Worm (Caenorhabditis elegans) whole organism, late embryonic: Measurements from ENCODE around the gene rbr-2.

Experiments used
- C08G9.2 ChIP-seq: sonication (generic microtip); optimal IDR thresholded peaks from 2 replicates; lab custom pipeline; 2016; ENCODE audit warnings: mild to moderate bottlenecking, missing genetic modification characterization, moderate library complexity, missing compliant biosample characterization
- K09A11.1 ChIP-seq: sonication (generic microtip); optimal IDR thresholded peaks from 2 replicates; lab custom pipeline; 2017; ENCODE audit warnings: antibody characterized with exemption, mild to moderate bottlenecking, missing genetic modification characterization, missing compliant biosample characterization; ENCODE audit not compliant: insufficient read depth
- ceh-14 ChIP-seq: sonication (generic microtip); optimal IDR thresholded peaks from 2 replicates; lab custom pipeline; 2016; ENCODE audit warnings: missing genotype, missing genetic modification characterization, missing compliant biosample characterization
- ceh-18 ChIP-seq: sonication (generic microtip); optimal IDR thresholded peaks from 2 replicates; lab custom pipeline; 2016; ENCODE audit warnings: missing genetic modification characterization, missing compliant biosample characterization
- ceh-19 ChIP-seq: fragments of 200-800 bp; sonication (Bioruptor generic); optimal IDR thresholded peaks from 2 replicates; lab custom pipeline; 2018; ENCODE audit warnings: mild to moderate bottlenecking, missing genetic modification characterization, missing compliant biosample characterization
- ceh-24 ChIP-seq: sonication (generic microtip); optimal IDR thresholded peaks from 2 replicates; lab custom pipeline; 2016; ENCODE audit warnings: mild to moderate bottlenecking, missing genetic modification characterization, missing compliant biosample characterization
- ceh-30 ChIP-seq: fragments of 150-350 bp; optimal IDR thresholded peaks from 2 replicates; lab custom pipeline; 2014; ENCODE audit warnings: missing biosample characterization, missing genetic modification characterization
- ceh-48 ChIP-seq: sonication (generic microtip); optimal IDR thresholded peaks from 2 replicates; lab custom pipeline; 2016; ENCODE audit warnings: missing genetic modification characterization, inconsistent platforms, missing compliant biosample characterization
- ceh-9 ChIP-seq: sonication (generic microtip); optimal IDR thresholded peaks from 2 replicates; lab custom pipeline; 2016; ENCODE audit warnings: mild to moderate bottlenecking, missing genetic modification characterization, inconsistent platforms, missing compliant biosample characterization
- che-1 ChIP-seq: sonication (generic microtip); optimal IDR thresholded peaks from 2 replicates; lab custom pipeline; 2016; ENCODE audit warnings: mild to moderate bottlenecking, missing genetic modification characterization, missing compliant biosample characterization
- dve-1 ChIP-seq: sonication (generic microtip); optimal IDR thresholded peaks from 2 replicates; lab custom pipeline; 2017; ENCODE audit warnings: antibody characterized with exemption, mild to moderate bottlenecking, missing genetic modification characterization, missing compliant biosample characterization
- elt-2 ChIP-seq: sonication (generic microtip); optimal IDR thresholded peaks from 2 replicates; lab custom pipeline; 2016; ENCODE audit warnings: missing genetic modification reagents, missing genetic modification characterization, missing compliant biosample characterization
- elt-4 ChIP-seq: sonication (generic microtip); optimal IDR thresholded peaks from 2 replicates; lab custom pipeline; 2016; ENCODE audit warnings: missing genetic modification characterization, missing compliant biosample characterization
- ets-4 ChIP-seq: sonication (generic microtip); optimal IDR thresholded peaks from 2 replicates; lab custom pipeline; 2016; ENCODE audit warnings: missing genetic modification characterization, missing compliant biosample characterization
- eyg-1 ChIP-seq: sonication (generic microtip); optimal IDR thresholded peaks from 2 replicates; lab custom pipeline; 2016; ENCODE audit warnings: missing genotype, missing genetic modification characterization, missing compliant biosample characterization
- fax-1 ChIP-seq: sonication (generic microtip); optimal IDR thresholded peaks from 2 replicates; lab custom pipeline; 2016; ENCODE audit warnings: missing genotype, missing genetic modification characterization, missing compliant biosample characterization
- fkh-10 ChIP-seq: fragments of 150-350 bp; optimal IDR thresholded peaks from 2 replicates; lab custom pipeline; 2014; ENCODE audit warnings: missing biosample characterization, missing genetic modification reagents, missing genetic modification characterization
- fkh-6 ChIP-seq: sonication (generic microtip); optimal IDR thresholded peaks from 2 replicates; lab custom pipeline; 2016; ENCODE audit warnings: missing genetic modification characterization, missing compliant biosample characterization
- gmeb-2 ChIP-seq: sonication (generic microtip); optimal IDR thresholded peaks from 2 replicates; lab custom pipeline; 2016; ENCODE audit warnings: missing genetic modification characterization, inconsistent platforms, missing compliant biosample characterization
- hlh-13 ChIP-seq: fragments of 200-800 bp; sonication (Bioruptor generic); optimal IDR thresholded peaks from 2 replicates; lab custom pipeline; 2018; ENCODE audit warnings: mild to moderate bottlenecking, missing genetic modification characterization, missing compliant biosample characterization
- hlh-15 ChIP-seq: sonication (generic microtip); optimal IDR thresholded peaks from 2 replicates; lab custom pipeline; 2016; ENCODE audit warnings: missing genetic modification characterization, missing compliant biosample characterization
- hlh-30 ChIP-seq: sonication (generic microtip); optimal IDR thresholded peaks from 2 replicates; lab custom pipeline; 2017; ENCODE audit warnings: antibody characterized with exemption, missing genetic modification characterization, missing compliant biosample characterization; ENCODE audit not compliant: insufficient read depth
- lim-6 ChIP-seq: sonication (generic microtip); optimal IDR thresholded peaks from 2 replicates; lab custom pipeline; 2016; ENCODE audit warnings: missing genetic modification characterization, missing compliant biosample characterization
- lin-11 ChIP-seq: fragments of 200-800 bp; sonication (Bioruptor generic); optimal IDR thresholded peaks from 2 replicates; lab custom pipeline; 2018; ENCODE audit warnings: mild to moderate bottlenecking, missing genetic modification characterization, missing compliant biosample characterization
- madf-2 ChIP-seq: sonication (generic microtip); optimal IDR thresholded peaks from 2 replicates; lab custom pipeline; 2017; ENCODE audit warnings: missing genetic modification characterization, missing compliant biosample characterization
- mec-3 ChIP-seq: sonication (generic microtip); optimal IDR thresholded peaks from 2 replicates; lab custom pipeline; 2016; ENCODE audit warnings: borderline replicate concordance, missing genetic modification characterization, missing compliant biosample characterization
- nhr-11 ChIP-seq: fragments of 150-350 bp; optimal IDR thresholded peaks from 2 replicates; lab custom pipeline; 2014; ENCODE audit warnings: missing biosample characterization, missing genetic modification characterization
- nhr-232 ChIP-seq: sonication (generic microtip); optimal IDR thresholded peaks from 2 replicates; lab custom pipeline; 2016; ENCODE audit warnings: missing genetic modification characterization, missing compliant biosample characterization
- npax-4 ChIP-seq: sonication (generic microtip); optimal IDR thresholded peaks from 2 replicates; lab custom pipeline; 2016; ENCODE audit warnings: missing genetic modification characterization, missing compliant biosample characterization
- odd-2 ChIP-seq: sonication (generic microtip); optimal IDR thresholded peaks from 2 replicates; lab custom pipeline; 2017; ENCODE audit warnings: antibody characterized with exemption, mild to moderate bottlenecking, missing genetic modification characterization, missing compliant biosample characterization
- pag-3 ChIP-seq: sonication (generic microtip); optimal IDR thresholded peaks from 2 replicates; lab custom pipeline; 2016; ENCODE audit warnings: missing compliant biosample characterization, missing genetic modification characterization, borderline replicate concordance
- pat-9 ChIP-seq: fragments of 200-800 bp; sonication (Bioruptor generic); optimal IDR thresholded peaks from 2 replicates; lab custom pipeline; 2018; ENCODE audit warnings: mild to moderate bottlenecking, missing genetic modification characterization, moderate library complexity, missing compliant biosample characterization
- pax-1 ChIP-seq: fragments of 150-350 bp; optimal IDR thresholded peaks from 2 replicates; lab custom pipeline; 2014; ENCODE audit warnings: missing biosample characterization, missing genetic modification characterization
- pha-2 ChIP-seq: sonication (generic microtip); optimal IDR thresholded peaks from 2 replicates; lab custom pipeline; 2017; ENCODE audit warnings: mild to moderate bottlenecking, missing genetic modification characterization, missing compliant biosample characterization
- pha-4 ChIP-seq: fragments of 150-350 bp; optimal IDR thresholded peaks from 2 replicates; lab custom pipeline; 2018; ENCODE audit warnings: missing biosample characterization, missing genetic modification reagents, missing genetic modification characterization
- ref-2 ChIP-seq: sonication (generic microtip); optimal IDR thresholded peaks from 2 replicates; lab custom pipeline; 2016; ENCODE audit warnings: missing genetic modification characterization, missing compliant biosample characterization
- rnt-1 ChIP-seq: sonication (generic microtip); optimal IDR thresholded peaks from 2 replicates; lab custom pipeline; 2016; ENCODE audit warnings: missing genetic modification characterization, missing compliant biosample characterization
- sdc-2 ChIP-seq: sonication (generic microtip); optimal IDR thresholded peaks from 2 replicates; lab custom pipeline; 2016; ENCODE audit warnings: missing genotype, missing genetic modification characterization, missing compliant biosample characterization
- sox-4 ChIP-seq: sonication (generic microtip); optimal IDR thresholded peaks from 2 replicates; lab custom pipeline; 2017; ENCODE audit warnings: mild to moderate bottlenecking, missing genetic modification characterization, inconsistent platforms, missing compliant biosample characterization
- syd-9 ChIP-seq: sonication (generic microtip); optimal IDR thresholded peaks from 2 replicates; lab custom pipeline; 2016; ENCODE audit warnings: mild to moderate bottlenecking, missing genetic modification characterization, moderate library complexity, missing compliant biosample characterization
- ttx-3 ChIP-seq: sonication (generic microtip); optimal IDR thresholded peaks from 2 replicates; lab custom pipeline; 2016; ENCODE audit warnings: missing genetic modification reagents, missing genetic modification characterization, missing compliant biosample characterization

Gene rbr-2

ce11 chrIV:10889820-10890462 lies 29.9 kb upstream of the rbr-2 start, which contains the start of gene F13E9.15:
TSS of gene F13E9.15 (minus strand) at chrIV:10889870.
- no peak for TF ChIP-seq mec-3 (tag; lab: Kevin White, UChicago)
- no peak for TF ChIP-seq hlh-13
- TF ChIP-seq pag-3 (tag; lab: Kevin White, UChicago) = no peak
- TF ChIP-seq ceh-30 (tag; lab: Kevin White, UChicago) = no peak
- TF ChIP-seq ceh-19 (GFP tag; lab: Kevin White, UChicago) = no peak
- TF ChIP-seq pax-1 (tag; lab: Kevin White, UChicago) = no peak
- no peak for TF ChIP-seq nhr-11
- no peak for TF ChIP-seq npax-4 (tag; lab: Kevin White, UChicago)
- no peak for TF ChIP-seq fkh-6 (tag; lab: Kevin White, UChicago)
- no peak for TF ChIP-seq gmeb-2 (tag; lab: Kevin White, UChicago)
- TF ChIP-seq syd-9 (tag; lab: Kevin White, UChicago) = no peak
- TF ChIP-seq madf-2 (tag; lab: Kevin White, UChicago) = no peak
- no peak for TF ChIP-seq lin-11 (tag; lab: Kevin White, UChicago)
- TF ChIP-seq elt-2 (tag; lab: Kevin White, UChicago) = no peak
- no peak for TF ChIP-seq ttx-3 (tag; lab: Kevin White, UChicago)
- no peak for TF ChIP-seq nhr-232 (tag; lab: Kevin White, UChicago)
- no peak for TF ChIP-seq ets-4 (tag; lab: Kevin White, UChicago)
- TF ChIP-seq ceh-24 (tag; lab: Kevin White, UChicago) = no peak
- no peak for TF ChIP-seq lim-6 (tag; lab: Kevin White, UChicago)
- TF ChIP-seq, all 69 proteins: peak for 0

DNA sequence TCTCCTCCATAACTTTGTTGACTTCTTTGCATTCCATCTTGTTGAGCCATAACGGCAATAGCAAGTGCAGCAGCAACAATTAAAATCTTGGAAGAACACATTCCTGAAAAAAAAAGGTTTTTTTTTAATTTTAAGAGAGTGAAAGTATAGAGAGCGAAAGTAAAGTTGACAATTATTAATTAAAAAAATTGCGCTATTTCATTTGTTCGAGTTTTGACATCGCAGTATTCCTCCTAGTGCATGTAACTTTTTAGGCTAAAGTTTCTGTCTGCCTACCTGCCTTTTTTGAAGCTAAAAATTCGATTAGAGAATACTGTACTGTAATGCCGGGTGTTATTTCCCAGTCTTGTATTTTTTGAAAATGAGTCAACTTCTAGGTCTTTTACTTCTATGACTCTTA lies 27.9 kb upstream of the rbr-2 start, which contains the start of gene srlf-12:
Gene srlf-12, minus strand, starts transcription at position 101 of the 400 bp plus-strand sequence.
- no peak for TF ChIP-seq ceh-18
- TF ChIP-seq eyg-1 (tag; lab: Kevin White, UChicago) = no peak
- TF ChIP-seq pha-4 (tag; lab: Kevin White, UChicago) = no peak
- TF ChIP-seq pax-1 (tag; lab: Kevin White, UChicago) = no peak
- TF ChIP-seq sdc-2 = no peak
- no peak for TF ChIP-seq K09A11.1 (tag; lab: Kevin White, UChicago)
- no peak for TF ChIP-seq odd-2 (tag; lab: Kevin White, UChicago)
- no peak for TF ChIP-seq ceh-9 (tag; lab: Kevin White, UChicago)
- no peak for TF ChIP-seq pha-2 (tag; lab: Kevin White, UChicago)
- TF ChIP-seq ref-2 (tag; lab: Kevin White, UChicago) = no peak
- no peak for TF ChIP-seq ttx-3 (tag; lab: Kevin White, UChicago)
- TF ChIP-seq mec-3 (tag; lab: Kevin White, UChicago) = no peak
- TF ChIP-seq ceh-24 (tag; lab: Kevin White, UChicago) = no peak
- no peak for TF ChIP-seq npax-4 (tag; lab: Kevin White, UChicago)
- no peak for TF ChIP-seq syd-9 (tag; lab: Kevin White, UChicago)
- TF ChIP-seq elt-4 = no peak
- TF ChIP-seq ceh-14 (tag; lab: Kevin White, UChicago) = no peak
- TF ChIP-seq C08G9.2 (tag; lab: Kevin White, UChicago) = no peak

- TF ChIP-seq pat-9 (tag; lab: Kevin White, UChicago) = no peak
- no peak for TF ChIP-seq ets-4 (tag; lab: Kevin White, UChicago)
- no peak for TF ChIP-seq ref-2 (tag; lab: Kevin White, UChicago)
These were observed 25.6 kb upstream of the rbr-2 start, which contains the start of gene srlf-14 for ce11 chrIV:10894255-10894654. TSS of gene srlf-14 (minus strand) at chrIV:10894355.

DNA sequence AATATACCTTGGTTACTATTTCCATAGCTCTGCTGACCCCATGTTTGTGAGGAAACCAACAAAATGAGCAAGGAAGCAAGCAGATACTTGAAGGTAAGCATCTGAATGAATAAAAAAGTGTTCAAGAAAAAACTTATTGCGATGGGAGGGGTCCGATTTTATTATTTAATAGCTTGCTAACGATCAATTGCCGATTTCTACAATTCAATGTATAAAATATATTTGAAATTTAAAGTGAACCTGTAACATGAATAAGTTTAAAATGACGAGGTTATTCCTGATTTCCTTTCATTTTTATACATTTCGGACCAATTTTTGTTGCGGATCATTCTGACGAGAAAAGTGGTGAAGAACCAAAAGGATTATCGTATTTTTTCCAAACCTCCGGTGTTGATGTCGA lies 23.4 kb upstream of the rbr-2 start, which contains the start of gene srlf-13:
Gene srlf-13, minus strand, starts transcription at position 101 of the 400 bp plus-strand sequence.
- TF ChIP-seq syd-9 (tag; lab: Kevin White, UChicago) = no peak
- TF ChIP-seq elt-4 = no peak
- no peak for TF ChIP-seq fkh-10
- no peak for TF ChIP-seq dve-1 (tag; lab: Kevin White, UChicago)
- TF ChIP-seq hlh-15 (tag; lab: Kevin White, UChicago) = no peak
- no peak for TF ChIP-seq rnt-1
- no peak for TF ChIP-seq che-1 (tag; lab: Kevin White, UChicago)
- TF ChIP-seq sox-4 (tag; lab: Kevin White, UChicago) = no peak
- TF ChIP-seq mec-3 (tag; lab: Kevin White, UChicago) = no peak
- no peak for TF ChIP-seq ceh-48 (tag; lab: Kevin White, UChicago)
- no peak for TF ChIP-seq eyg-1 (tag; lab: Kevin White, UChicago)
- no peak for TF ChIP-seq hlh-13
- TF ChIP-seq pha-4 (tag; lab: Kevin White, UChicago) = no peak
- TF ChIP-seq fkh-6 (tag; lab: Kevin White, UChicago) = no peak
- no peak for TF ChIP-seq fax-1 (tag; lab: Kevin White, UChicago)
- no peak for TF ChIP-seq hlh-30 (tag; lab: Kevin White, UChicago)
- no peak for TF ChIP-seq ceh-19 (GFP tag; lab: Kevin White, UChicago)
- TF ChIP-seq, all 69 proteins: peak for 0
